Fruit fly (Drosophila melanogaster): Measurements from ENCODE around the gene CG42740.

CG42740 gene

dm6 chr3R:30450224-30450623 lies 27.5 kb upstream of the CG42740 start (continued):
- 0 out of 2 replicates have a peak, but pooled peaks have one; percentile 13 for TF ChIP-seq crol (GFP tag; IDR thresholded peaks at IDR 0.05)
- no peak; the same call in 2 of the 3 replicates for TF ChIP-seq ase (GFP tag; IDR thresholded peaks at IDR 0.05)
- TF ChIP-seq cad (GFP tag; optimal IDR thresholded peaks at IDR 0.05) = no peak
- TF ChIP-seq dm (GFP tag; optimal IDR thresholded peaks at IDR 0.05) = peak; percentile 56
- TF ChIP-seq Rfx (GFP tag; IDR thresholded peaks at IDR 0.05) = peak; percentile 80; the same call in 1 of the 2 replicates
- TF ChIP-seq CG4854 (GFP tag; optimal IDR thresholded peaks at IDR 0.05) = peak; percentile 79
- TF ChIP-seq CG3163 (GFP tag; optimal IDR thresholded peaks at IDR 0.05) = peak; percentile 91
- TF ChIP-seq Trl (optimal IDR thresholded peaks at IDR 0.05) = peak; percentile 85 to 95
- peak; percentile 82 for TF ChIP-seq Trl (GFP tag; optimal IDR thresholded peaks at IDR 0.05)
- TF ChIP-seq CG6654 (GFP tag; optimal IDR thresholded peaks at IDR 0.05) = peak; percentile 22
- peak; percentile 65 for TF ChIP-seq onecut (GFP tag; IDR thresholded peaks at IDR 0.05)
- no peak for TF ChIP-seq zen (tag; optimal IDR thresholded peaks at IDR 0.05)
- TF ChIP-seq Hr3 (GFP tag; optimal IDR thresholded peaks at IDR 0.05) = peak; percentile 34
- no peak for TF ChIP-seq CG4404 (GFP tag; IDR thresholded peaks at IDR 0.05)
- TF ChIP-seq bcd (GFP tag; optimal IDR thresholded peaks at IDR 0.05) = peak; percentile 78
- peak; percentile 79 for TF ChIP-seq Jarid2 (GFP tag; optimal IDR thresholded peaks at IDR 0.05)
- TF ChIP-seq Dp (GFP tag; optimal IDR thresholded peaks at IDR 0.05) = no peak
- peak; percentile 70 for TF ChIP-seq CG17328 (GFP tag; IDR thresholded peaks at IDR 0.05)
- TF ChIP-seq CG34376 (GFP tag; optimal IDR thresholded peaks at IDR 0.05) = peak; percentile 73
- TF ChIP-seq CG9817 (tag; optimal IDR thresholded peaks at IDR 0.05) = peak; percentile 41
- no peak; the same call in 1 of the 2 replicates for TF ChIP-seq CG4730 (GFP tag; IDR thresholded peaks at IDR 0.05)
- no peak for TF ChIP-seq nmo (GFP tag; optimal IDR thresholded peaks at IDR 0.05)
- peak; percentile 48 for TF ChIP-seq CG10565 (GFP tag; optimal IDR thresholded peaks at IDR 0.05)
- TF ChIP-seq wdn (GFP tag; IDR thresholded peaks at IDR 0.05) = peak; percentile 73; the same call in 1 of the 2 replicates
- peak; percentile 49 for TF ChIP-seq CG8359 (GFP tag; optimal IDR thresholded peaks at IDR 0.05; ENCODE audit: borderline replicate concordance)
- TF ChIP-seq CG1792 (GFP tag; optimal IDR thresholded peaks at IDR 0.05) = peak; percentile 90
- TF ChIP-seq CG10321 (GFP tag; IDR thresholded peaks at IDR 0.05) = peak; percentile 72
- TF ChIP-seq Lim3 (GFP tag; IDR thresholded peaks at IDR 0.05) = no peak
- no peak for TF ChIP-seq CG17802 (tag; optimal IDR thresholded peaks at IDR 0.05)
- TF ChIP-seq Bteb2 (GFP tag; optimal IDR thresholded peaks at IDR 0.05) = peak; percentile 55
- peak; percentile 29 for TF ChIP-seq CG9609 (GFP tag; optimal IDR thresholded peaks at IDR 0.05)
- TF ChIP-seq Stat92E (GFP tag; optimal IDR thresholded peaks at IDR 0.05) = no peak
- TF ChIP-seq disco-r (GFP tag; optimal IDR thresholded peaks at IDR 0.05) = peak; percentile 82
- no peak for TF ChIP-seq br (optimal IDR thresholded peaks at IDR 0.05)
- peak; percentile 91 for TF ChIP-seq ci (GFP tag; IDR thresholded peaks at IDR 0.05)
- no peak for TF ChIP-seq CG8478 (optimal IDR thresholded peaks at IDR 0.05)
- peak; percentile 69; the same call in 1 of the 3 replicates for TF ChIP-seq CG11093 (GFP tag; IDR thresholded peaks at IDR 0.05)
- TF ChIP-seq HHEX (GFP tag; optimal IDR thresholded peaks at IDR 0.05) = peak; percentile 83
- TF ChIP-seq lov (optimal IDR thresholded peaks at IDR 0.05) = no peak
- TF ChIP-seq lov (GFP tag; IDR thresholded peaks at IDR 0.05) = peak; percentile 90
- TF ChIP-seq ato (GFP tag; IDR thresholded peaks at IDR 0.05; ENCODE audit: partially characterized antibody) = no peak; the same call in 1 of the 2 replicates
- TF ChIP-seq CG5953 (GFP tag; IDR thresholded peaks at IDR 0.05) = no peak
- peak; percentile 72 for TF ChIP-seq CG17612 (GFP tag; IDR thresholded peaks at IDR 0.05)
- no peak for TF ChIP-seq eyg (GFP tag; optimal IDR thresholded peaks at IDR 0.05)
- peak; percentile 40 for TF ChIP-seq Hand (GFP tag; optimal IDR thresholded peaks at IDR 0.05)
- TF ChIP-seq fd64A (GFP tag; optimal IDR thresholded peaks at IDR 0.05) = peak; percentile 79
- 0 out of 3 replicates have a peak, but pooled peaks have one; percentile 43 for TF ChIP-seq ken (GFP tag; IDR thresholded peaks at IDR 0.05)
- TF ChIP-seq otp (GFP tag; IDR thresholded peaks at IDR 0.05) = 0 out of 3 replicates have a peak, but pooled peaks have one; percentile 26
- peak; percentile 76 for TF ChIP-seq NC2α (GFP tag; optimal IDR thresholded peaks at IDR 0.05)
- TF ChIP-seq CG7987 (GFP tag; optimal IDR thresholded peaks at IDR 0.05) = peak; percentile 88
- peak; percentile 67 for TF ChIP-seq Sox100B (GFP tag; optimal IDR thresholded peaks at IDR 0.05)
- no peak for TF ChIP-seq CG6272 (GFP tag; IDR thresholded peaks at IDR 0.05)

All from whole organism, embryonic.